Worm (Caenorhabditis elegans): ENCODE results near the gene sid-3.

DNA sequence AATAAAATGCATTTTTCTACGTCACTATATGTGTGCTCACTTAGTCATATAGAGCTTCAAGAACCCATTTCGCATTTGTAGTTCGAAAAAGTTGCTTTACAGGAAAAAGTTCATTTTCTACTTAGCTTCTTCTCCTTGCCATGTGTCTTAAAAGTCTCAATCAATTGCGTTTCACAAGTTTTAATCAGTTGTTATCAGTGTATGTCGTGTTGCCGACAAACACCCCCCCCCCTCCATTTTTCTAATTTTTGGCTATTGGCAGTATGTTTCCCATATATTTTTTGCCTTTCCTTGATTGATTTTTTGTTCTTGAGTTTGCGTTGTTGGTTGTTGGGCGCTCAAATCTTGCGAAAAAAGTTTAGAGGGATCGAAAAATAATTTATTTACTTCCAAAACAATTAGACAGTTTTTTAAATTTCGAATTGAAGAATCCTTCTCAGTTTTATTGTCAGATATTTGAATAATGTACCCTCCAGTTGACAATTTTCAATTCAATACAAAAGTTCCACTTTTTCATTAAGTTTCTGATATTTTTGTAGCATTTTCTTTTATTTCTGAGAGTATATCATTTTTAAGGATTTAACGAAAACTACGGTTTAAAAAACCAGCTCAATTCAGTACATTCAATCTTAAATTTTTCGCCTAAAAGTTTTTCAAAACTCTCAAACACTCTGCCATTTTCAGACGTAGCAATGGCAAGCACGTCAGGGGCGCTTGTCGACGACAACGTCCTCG lies at the start of gene sid-3:
- no peak for TF ChIP-seq Y5F2A.4 (GFP tag; optimal IDR thresholded peaks at IDR 0.05)
- peak; percentile 23 for TF ChIP-seq mxl-3 (GFP tag; optimal IDR thresholded peaks at IDR 0.05)
- TF ChIP-seq unc-39 (tag; optimal IDR thresholded peaks at IDR 0.05): no peak
- TF ChIP-seq T26A8.4 (GFP tag; IDR thresholded peaks at IDR 0.05): no peak
